Worm (Caenorhabditis elegans) whole organism, L4/young adult: ENCODE results near the gene C27A7.3.

Source experiments
- W03F9.2 ChIP-seq: fragments of 150-350 bp; optimal IDR thresholded peaks from 2 replicates; lab custom pipeline; 2014; ENCODE audit warnings: missing biosample characterization, missing genetic modification characterization
- dao-5 ChIP-seq: sonication (generic microtip); optimal IDR thresholded peaks from 2 replicates; lab custom pipeline; 2016; ENCODE audit warnings: missing genotype, missing genetic modification characterization, moderate library complexity, missing compliant biosample characterization
- him-1 ChIP-seq: sonication (generic microtip); optimal IDR thresholded peaks from 2 replicates; lab custom pipeline; 2016; ENCODE audit warnings: missing genotype, missing genetic modification reagents, missing genetic modification characterization, missing compliant biosample characterization

DNA sequence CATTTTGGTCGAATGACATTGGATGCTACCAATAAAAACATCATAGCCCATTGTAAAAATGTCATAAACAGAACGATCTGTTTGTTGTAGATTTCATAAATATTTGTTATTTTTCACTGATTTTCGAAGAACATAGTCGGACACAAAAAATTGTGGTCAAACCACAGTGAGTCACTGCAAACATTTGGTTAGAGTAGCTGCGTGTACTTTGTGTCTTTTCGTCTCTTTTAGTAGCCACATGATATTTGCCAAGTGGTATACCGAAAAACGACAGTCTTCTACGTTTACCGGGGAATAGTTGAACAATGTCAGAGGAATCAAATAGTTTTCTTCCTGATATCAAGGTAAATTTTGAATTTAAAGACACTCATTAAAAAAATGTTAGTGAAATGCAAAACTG is 49.0 kb upstream of the C27A7.3 start, which contains the start of gene nhr-206:
- TF ChIP-seq dao-5 (tag; lab: Kevin White, UChicago) (no peak), him-1 (tag; lab: Kevin White, UChicago) (no peak), W03F9.2 (tag; lab: Kevin White, UChicago) (no peak)
